Worm (Caenorhabditis elegans): ENCODE data around the gene nhr-106.

ce11 chrV:479046-479445 is 10.4 kb upstream of the nhr-106 start:
- TF ChIP-seq ceh-30 (tag; optimal IDR thresholded peaks at IDR 0.05) (no peak), Y22D7AL.16 (tag; optimal IDR thresholded peaks at IDR 0.05) (no peak), hlh-15 (tag; optimal IDR thresholded peaks at IDR 0.05) (no peak), ama-1 (optimal IDR thresholded peaks at IDR 0.05) (no peak), F13H6.1 (tag; optimal IDR thresholded peaks at IDR 0.05) (no peak), hlh-30 (tag; optimal IDR thresholded peaks at IDR 0.05; ENCODE audit: insufficient read depth) (no peak), pax-1 (tag; optimal IDR thresholded peaks at IDR 0.05) (no peak), ceh-24 (tag; optimal IDR thresholded peaks at IDR 0.05) (no peak), pqm-1 (tag; optimal IDR thresholded peaks at IDR 0.05) (no peak), nhr-232 (tag; optimal IDR thresholded peaks at IDR 0.05) (no peak)
